Worm (Caenorhabditis elegans): ENCODE results near the gene zyg-12.

zyg-12 gene

DNA sequence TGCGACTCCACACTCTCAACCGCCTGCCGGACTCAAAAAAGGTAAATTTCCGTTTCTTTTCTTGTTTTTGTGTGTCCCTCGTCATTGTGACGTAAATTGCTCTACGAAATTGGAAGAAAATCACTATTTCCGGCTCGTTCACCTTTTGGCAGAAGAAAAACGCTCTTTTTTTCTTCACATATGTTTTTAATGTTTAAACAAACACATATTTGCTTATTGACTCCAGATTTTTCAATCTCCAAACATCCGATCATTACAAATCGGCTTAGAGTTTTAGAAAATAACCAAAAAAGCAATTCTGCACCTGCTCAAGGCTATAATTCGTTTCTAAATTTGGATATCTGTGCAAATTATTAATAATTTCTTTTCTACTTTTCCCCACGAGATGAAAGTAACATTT, 43.8 kb upstream of the zyg-12 start:
- TF ChIP-seq pbrm-1 (GFP tag; IDR thresholded peaks at IDR 0.05) (no peak), zim-3 (tag; optimal IDR thresholded peaks at IDR 0.05) (no peak), ztf-6 (GFP tag; IDR thresholded peaks at IDR 0.05) (no peak), ekl-4 (GFP tag; IDR thresholded peaks at IDR 0.05) (no peak), B0261.1 (tag; optimal IDR thresholded peaks at IDR 0.05) (no peak), gei-17 (GFP tag; optimal IDR thresholded peaks at IDR 0.05) (no peak), F39B2.1 (GFP tag; IDR thresholded peaks at IDR 0.05) (no peak), sea-2 (GFP tag; IDR thresholded peaks at IDR 0.05) (no peak), F37B4.10 (GFP tag; IDR thresholded peaks at IDR 0.05) (no peak), ets-4 (GFP tag; optimal IDR thresholded peaks at IDR 0.05) (no peak), egl-44 (GFP tag; IDR thresholded peaks at IDR 0.05) (no peak), ztf-25 (GFP tag; IDR thresholded peaks at IDR 0.05) (no peak), F10E7.11 (tag; optimal IDR thresholded peaks at IDR 0.05) (no peak), Y53G8AR.9 (GFP tag; conservative IDR thresholded peaks at IDR 0.05) (no peak), Y95B8A.8 (GFP tag; IDR thresholded peaks at IDR 0.05) (no peak), somi-1 (GFP tag; optimal IDR thresholded peaks at IDR 0.05) (no peak), Y67H2A.10 (GFP tag; conservative IDR thresholded peaks at IDR 0.05) (no peak)

DNA sequence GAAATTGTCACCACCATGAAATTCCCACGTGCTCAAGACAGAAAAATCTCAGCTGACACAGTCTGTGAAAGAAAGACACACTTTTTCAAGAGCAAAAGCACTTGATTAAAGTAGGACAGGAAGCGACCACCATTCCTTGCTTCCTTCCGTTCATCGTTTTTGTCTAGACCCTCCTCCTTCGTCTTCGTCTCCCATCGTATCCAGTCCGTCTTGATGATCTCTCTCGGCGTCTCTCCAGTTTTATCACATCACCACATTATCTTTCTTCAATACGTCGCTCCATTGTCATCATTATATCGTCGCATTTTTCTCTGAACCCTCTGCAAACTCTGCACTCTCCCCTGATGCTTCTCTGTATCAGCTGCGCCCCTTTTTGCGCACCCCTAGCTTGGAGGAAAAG, 41.5 kb upstream of the zyg-12 start:
- TF ChIP-seq cebp-1 (GFP tag; IDR thresholded peaks at IDR 0.05) (no peak), cebp-1 (tag; optimal IDR thresholded peaks at IDR 0.05) (peak; percentile 20), lin-40 (tag; optimal IDR thresholded peaks at IDR 0.05) (peak; percentile 24), madf-8 (GFP tag; conservative IDR thresholded peaks at IDR 0.05) (no peak), lin-35 (GFP tag; optimal IDR thresholded peaks at IDR 0.05) (no peak), hmg-1.2 (GFP tag; IDR thresholded peaks at IDR 0.05) (peak; percentile 40; the same call in 1 of the 2 replicates), K11D2.4 (GFP tag; IDR thresholded peaks at IDR 0.05) (0 out of 2 replicates have a peak, but pooled peaks have one; percentile 9), attf-5 (GFP tag; optimal IDR thresholded peaks at IDR 0.05) (peak; percentile 22), zfh-2 (GFP tag; conservative IDR thresholded peaks at IDR 0.05) (0 out of 2 replicates have a peak, but pooled peaks have one; percentile 35)

DNA sequence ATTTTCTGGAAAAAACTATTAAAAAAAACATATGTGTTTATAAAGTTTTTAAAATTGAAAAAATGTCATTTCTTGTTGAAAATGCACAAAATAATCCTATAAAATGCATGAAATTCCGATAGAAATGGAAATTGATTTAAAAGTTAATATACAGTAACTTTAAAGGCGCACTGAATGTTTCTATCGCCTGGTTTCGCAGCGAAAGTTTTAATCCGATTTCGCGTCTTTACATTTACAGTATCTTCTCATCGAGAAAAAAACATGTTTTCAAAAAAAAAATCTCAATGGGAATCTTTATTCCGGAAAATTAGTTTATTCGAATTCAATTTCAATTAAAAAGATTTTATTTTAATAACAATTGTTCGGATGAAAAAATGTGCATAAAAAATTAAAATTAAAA, 35.5 kb upstream of the zyg-12 start, which contains the start of gene R05F9.11:
Gene R05F9.11 (minus strand): TSS at position 5 of the 400 bp plus-strand sequence.
- TF ChIP-seq zfh-2 (GFP tag; conservative IDR thresholded peaks at IDR 0.05) (no peak), F33H1.4 (GFP tag; IDR thresholded peaks at IDR 0.05) (peak; percentile 95), rcor-1 (GFP tag; IDR thresholded peaks at IDR 0.05) (0 out of 2 replicates have a peak, but pooled peaks have one; percentile 11), snpc-1.3 (tag; optimal IDR thresholded peaks at IDR 0.05; ENCODE audit: insufficient read depth) (no peak), aptf-3 (GFP tag; IDR thresholded peaks at IDR 0.05) (no peak), repo-1 (tag; optimal IDR thresholded peaks at IDR 0.05) (no peak), ets-4 (GFP tag; optimal IDR thresholded peaks at IDR 0.05) (no peak), F22D6.2 (tag; optimal IDR thresholded peaks at IDR 0.05) (no peak), Y67H2A.10 (GFP tag; conservative IDR thresholded peaks at IDR 0.05) (no peak), F55B11.4 (tag; optimal IDR thresholded peaks at IDR 0.05; ENCODE audit: borderline replicate concordance, insufficient read depth) (no peak), B0035.1 (tag; optimal IDR thresholded peaks at IDR 0.05) (no peak), sdz-38 (tag; optimal IDR thresholded peaks at IDR 0.05) (no peak), hsf-1 (GFP tag; IDR thresholded peaks at IDR 0.05) (0 out of 2 replicates have a peak, but pooled peaks have one; percentile 40), attf-6 (GFP tag; IDR thresholded peaks at IDR 0.05) (no peak), nhr-80 (tag; optimal IDR thresholded peaks at IDR 0.05) (no peak), atf-7 (tag; optimal IDR thresholded peaks at IDR 0.05) (no peak), mel-28 (tag; optimal IDR thresholded peaks at IDR 0.05; ENCODE audit: borderline replicate concordance) (no peak), ceh-91 (GFP tag; IDR thresholded peaks at IDR 0.05) (0 out of 2 replicates have a peak, but pooled peaks have one; percentile 52), unc-62 (GFP tag; optimal IDR thresholded peaks at IDR 0.05) (no peak), sea-2 (GFP tag; IDR thresholded peaks at IDR 0.05) (no peak), madf-10 (tag; optimal IDR thresholded peaks at IDR 0.05) (no peak), B0336.3 (GFP tag; IDR thresholded peaks at IDR 0.05) (no peak), F39B2.1 (GFP tag; IDR thresholded peaks at IDR 0.05) (no peak), fkh-3 (tag; optimal IDR thresholded peaks at IDR 0.05) (no peak), D2030.7 (GFP tag; IDR thresholded peaks at IDR 0.05) (peak; percentile 66), athp-1 (tag; optimal IDR thresholded peaks at IDR 0.05) (no peak)
